Fruit fly (Drosophila melanogaster) whole organism, embryonic: ENCODE data around the gene LIMK1.

Experiments
- Abd-B ChIP-seq: fragments of 200-800 bp; sonication (Bioruptor generic); optimal IDR thresholded peaks from 2 replicates; lab custom pipeline; 2018; ENCODE audit warnings: missing biosample characterization, mild to moderate bottlenecking, missing genetic modification characterization, moderate library complexity
- B-H2 ChIP-seq: fragments of 200-800 bp; sonication (Bioruptor generic); optimal IDR thresholded peaks from 2 replicates; lab custom pipeline; 2018; ENCODE audit warnings: missing biosample characterization, mild to moderate bottlenecking, missing genetic modification characterization
- CG10462 ChIP-seq: fragments of 200-800 bp; sonication (Bioruptor generic); optimal IDR thresholded peaks from 2 replicates; lab custom pipeline; 2016; ENCODE audit warnings: missing biosample characterization, missing genetic modification characterization
- CG10654 ChIP-seq: fragments of 200-800 bp; sonication (Bioruptor generic); optimal IDR thresholded peaks from 2 replicates; lab custom pipeline; 2016; ENCODE audit warnings: missing biosample characterization, missing genetic modification characterization
- CG10959 ChIP-seq: fragments of 200-800 bp; sonication (Bioruptor generic); IDR thresholded peaks from 2 replicates; pipeline ENCODE4 v1.3.6; 2022; ENCODE audit warnings: missing biosample characterization, missing genetic modification characterization
- CG11247 ChIP-seq: fragments of 200-800 bp; sonication (Bioruptor generic); IDR thresholded peaks from 2 replicates; pipeline ENCODE4 v1.3.6; 2022; ENCODE audit warnings: missing biosample characterization, missing genetic modification characterization
- CG14860 ChIP-seq: fragments of 200-800 bp; sonication (Bioruptor generic); IDR thresholded peaks from 3 replicates; pipeline ENCODE4 v1.3.6; 2022; ENCODE audit warnings: missing biosample characterization, missing genetic modification characterization; ENCODE audit not compliant: partially characterized antibody
- CG15011 ChIP-seq: fragments of 200-800 bp; sonication (Bioruptor generic); optimal IDR thresholded peaks from 3 replicates; lab custom pipeline; 2018; ENCODE audit warnings: missing biosample characterization, mild to moderate bottlenecking, missing genetic modification characterization
- CG15073 ChIP-seq: fragments of 200-800 bp; sonication (Bioruptor generic); optimal IDR thresholded peaks from 2 replicates; lab custom pipeline; 2016; ENCODE audit warnings: missing biosample characterization, missing genetic modification characterization
- CG15514 ChIP-seq: fragments of 200-800 bp; sonication (Bioruptor generic); optimal IDR thresholded peaks from 3 replicates; lab custom pipeline; 2017; ENCODE audit warnings: missing biosample characterization, missing genetic modification characterization, mild to moderate bottlenecking, moderate library complexity, missing genetic modification reagents
- CG1603 ChIP-seq: fragments of 200-800 bp; sonication (Bioruptor generic); optimal IDR thresholded peaks from 2 replicates; lab custom pipeline; 2019; ENCODE audit warnings: missing biosample characterization, mild to moderate bottlenecking, missing genetic modification characterization, moderate library complexity
- CG18262 ChIP-seq: fragments of 200-800 bp; optimal IDR thresholded peaks from 3 replicates; lab custom pipeline; 2019; ENCODE audit warnings: missing biosample characterization, mild to moderate bottlenecking, missing genetic modification characterization, moderate library complexity
- CG2875 ChIP-seq: fragments of 200-800 bp; sonication (Bioruptor generic); optimal IDR thresholded peaks from 2 replicates; lab custom pipeline; 2017; ENCODE audit warnings: missing biosample characterization, mild to moderate bottlenecking, missing genetic modification characterization, missing genetic modification reagents
- CG31365 ChIP-seq: fragments of 200-800 bp; sonication (Bioruptor generic); optimal IDR thresholded peaks from 2 replicates; lab custom pipeline; 2018; ENCODE audit warnings: missing biosample characterization, mild to moderate bottlenecking, missing genetic modification characterization
- CG31388 ChIP-seq: fragments of 200-800 bp; sonication (Bioruptor generic); optimal IDR thresholded peaks from 2 replicates; lab custom pipeline; 2016; ENCODE audit warnings: missing biosample characterization, missing genetic modification characterization
- CG34224 ChIP-seq: fragments of 200-800 bp; sonication (Bioruptor generic); IDR thresholded peaks from 3 replicates; pipeline ENCODE4 v1.3.6; 2022; ENCODE audit warnings: missing biosample characterization, missing genetic modification characterization; ENCODE audit not compliant: partially characterized antibody
- CG3726 ChIP-seq: fragments of 200-800 bp; sonication (Bioruptor generic); IDR thresholded peaks from 3 replicates; pipeline ENCODE4, ENCODE4 v1.3.6; 2022; ENCODE audit warnings: missing biosample characterization, missing genetic modification characterization
- CG3995 ChIP-seq: fragments of 200-800 bp; sonication (Bioruptor generic); optimal IDR thresholded peaks from 3 replicates; lab custom pipeline; 2016; ENCODE audit warnings: missing biosample characterization, missing genetic modification characterization
- CG4404 ChIP-seq: fragments of 200-800 bp; sonication (Bioruptor generic); IDR thresholded peaks from 2 replicates; pipeline ENCODE4 v1.3.6; 2022; ENCODE audit warnings: missing biosample characterization, missing genetic modification characterization
- CG8290 ChIP-seq, 3 experiments: fragments of 200-800 bp; sonication (Bioruptor generic); optimal IDR thresholded peaks; 2 replicates each; lab custom pipeline; 2016 to 2019; ENCODE audit warnings: missing biosample characterization in 3 of 3, missing genetic modification characterization in 3 of 3, mild to moderate bottlenecking in 2 of 3, moderate library complexity in 1 of 3
- CTCF ChIP-seq: fragments of 200-800 bp; sonication (Bioruptor generic); optimal IDR thresholded peaks from 2 replicates; lab custom pipeline; 2017; ENCODE audit warnings: missing biosample characterization, mild to moderate bottlenecking, missing genetic modification characterization, moderate library complexity
- Doc3 ChIP-seq: fragments of 200-800 bp; sonication (Bioruptor generic); IDR thresholded peaks from 3 replicates; pipeline ENCODE4 v1.3.6; 2022; ENCODE audit warnings: missing biosample characterization, missing genetic modification characterization; ENCODE audit not compliant: partially characterized antibody
- ERR ChIP-seq: fragments of 200-800 bp; sonication (Bioruptor generic); optimal IDR thresholded peaks from 2 replicates; lab custom pipeline; 2016; ENCODE audit warnings: missing biosample characterization, missing genetic modification characterization
- Fer3 ChIP-seq: fragments of 200-800 bp; sonication (Bioruptor generic); optimal IDR thresholded peaks from 2 replicates; lab custom pipeline; 2018; ENCODE audit warnings: missing biosample characterization, mild to moderate bottlenecking, missing genetic modification characterization, moderate library complexity
- Hmx ChIP-seq: fragments of 200-800 bp; sonication (Bioruptor generic); optimal IDR thresholded peaks from 2 replicates; lab custom pipeline; 2016; ENCODE audit warnings: missing biosample characterization, missing genetic modification characterization
- Lim3 ChIP-seq: fragments of 200-800 bp; sonication (Bioruptor generic); IDR thresholded peaks from 2 replicates; pipeline ENCODE4 v1.3.6; 2022; ENCODE audit warnings: missing biosample characterization, missing genetic modification characterization
- Opbp ChIP-seq: fragments of 200-800 bp; sonication (Bioruptor generic); IDR thresholded peaks from 3 replicates; pipeline ENCODE4 v1.3.6; 2022; ENCODE audit warnings: missing biosample characterization, missing genetic modification characterization; ENCODE audit not compliant: partially characterized antibody
- Six4 ChIP-seq: fragments of 200-800 bp; sonication (Bioruptor generic); optimal IDR thresholded peaks from 2 replicates; lab custom pipeline; 2016; ENCODE audit warnings: missing biosample characterization, missing genetic modification characterization
- Sox102F ChIP-seq: fragments of 200-800 bp; sonication (Bioruptor generic); optimal IDR thresholded peaks from 2 replicates; lab custom pipeline; 2018; ENCODE audit warnings: missing biosample characterization, mild to moderate bottlenecking, missing genetic modification characterization, moderate library complexity
- Spps ChIP-seq: fragments of 200-800 bp; sonication (Bioruptor generic); optimal IDR thresholded peaks from 2 replicates; lab custom pipeline; 2018; ENCODE audit warnings: missing biosample characterization, mild to moderate bottlenecking, missing genetic modification characterization
- Tbp ChIP-seq: fragments of >200 bp; optimal IDR thresholded peaks from 2 replicates; lab custom pipeline; 2018; ENCODE audit warnings: missing biosample characterization, missing genetic modification characterization
- Trl ChIP-seq, 3 experiments: fragments of >200 bp in 2 of 3; fragments of 200-800 bp in 1 of 3; sonication (Bioruptor generic) in 1 of 3; optimal IDR thresholded peaks; 2 replicates in 1 of 3; 3 replicates in 2 of 3; lab custom pipeline; 2016 to 2017; ENCODE audit warnings: missing biosample characterization in 1 of 3, missing genetic modification characterization in 1 of 3
- bigmax ChIP-seq: fragments of 200-800 bp; sonication (Bioruptor generic); optimal IDR thresholded peaks from 2 replicates; lab custom pipeline; 2018; ENCODE audit warnings: missing biosample characterization, mild to moderate bottlenecking, missing genetic modification characterization
- chinmo ChIP-seq: fragments of 200-800 bp; sonication (Bioruptor generic); IDR thresholded peaks from 4 replicates; pipeline ENCODE4 v1.3.6; 2022; ENCODE audit warnings: missing biosample characterization, missing genetic modification characterization; ENCODE audit not compliant: partially characterized antibody
- crp ChIP-seq, 2 experiments: fragments of 200-800 bp; sonication (Bioruptor generic); optimal IDR thresholded peaks; 2 replicates in 1 of 2; 3 replicates in 1 of 2; lab custom pipeline; 2017; ENCODE audit warnings: missing biosample characterization in 2 of 2, missing genetic modification characterization in 2 of 2, mild to moderate bottlenecking in 1 of 2, moderate library complexity in 1 of 2
- dm ChIP-seq: fragments of 200-800 bp; sonication (Bioruptor generic); optimal IDR thresholded peaks from 3 replicates; lab custom pipeline; 2016; ENCODE audit warnings: missing biosample characterization, missing genetic modification characterization
- emc ChIP-seq: fragments of 200-800 bp; sonication (Bioruptor generic); optimal IDR thresholded peaks from 2 replicates; lab custom pipeline; 2016; ENCODE audit warnings: missing biosample characterization, missing genetic modification characterization
- eve ChIP-seq, 2 experiments: fragments of >200 bp; optimal IDR thresholded peaks; 2 replicates each; lab custom pipeline; 2017; ENCODE audit warnings: missing biosample characterization in 2 of 2, missing genetic modification characterization in 2 of 2
- inv ChIP-seq: fragments of 200-800 bp; sonication (Bioruptor generic); IDR thresholded peaks from 2 replicates; pipeline ENCODE4 v1.3.6; 2022; ENCODE audit warnings: missing biosample characterization, missing genetic modification characterization; ENCODE audit not compliant: partially characterized antibody
- jing ChIP-seq: fragments of 200-800 bp; sonication (Bioruptor generic); optimal IDR thresholded peaks from 2 replicates; lab custom pipeline; 2018; ENCODE audit warnings: missing biosample characterization, mild to moderate bottlenecking, missing genetic modification characterization
- oc ChIP-seq: fragments of 200-800 bp; sonication (Bioruptor generic); optimal IDR thresholded peaks from 2 replicates; lab custom pipeline; 2018; ENCODE audit warnings: missing biosample characterization, mild to moderate bottlenecking, missing genetic modification characterization, moderate library complexity
- pb ChIP-seq: fragments of 200-800 bp; sonication (Bioruptor generic); optimal IDR thresholded peaks from 3 replicates; lab custom pipeline; 2016; ENCODE audit warnings: missing biosample characterization, missing genetic modification characterization
- pfk ChIP-seq: fragments of 200-800 bp; sonication (Bioruptor generic); optimal IDR thresholded peaks from 2 replicates; lab custom pipeline; 2018; ENCODE audit warnings: missing biosample characterization, mild to moderate bottlenecking, missing genetic modification characterization, moderate library complexity
- pros ChIP-seq: fragments of 200-800 bp; sonication (Bioruptor generic); optimal IDR thresholded peaks from 3 replicates; lab custom pipeline; 2019; ENCODE audit warnings: missing biosample characterization, mild to moderate bottlenecking, missing genetic modification characterization, moderate library complexity
- sima ChIP-seq: fragments of 200-800 bp; sonication (Bioruptor generic); optimal IDR thresholded peaks from 2 replicates; lab custom pipeline; 2016; ENCODE audit warnings: missing biosample characterization, missing genetic modification characterization
- slbo ChIP-seq: fragments of 200-800 bp; sonication (Bioruptor generic); IDR thresholded peaks from 2 replicates; pipeline ENCODE4 v1.3.6; 2022; ENCODE audit warnings: missing biosample characterization, missing genetic modification characterization
- slou ChIP-seq: fragments of 200-800 bp; sonication (Bioruptor generic); optimal IDR thresholded peaks from 3 replicates; lab custom pipeline; 2016; ENCODE audit warnings: missing biosample characterization, missing genetic modification characterization

LIMK1 gene

DNA sequence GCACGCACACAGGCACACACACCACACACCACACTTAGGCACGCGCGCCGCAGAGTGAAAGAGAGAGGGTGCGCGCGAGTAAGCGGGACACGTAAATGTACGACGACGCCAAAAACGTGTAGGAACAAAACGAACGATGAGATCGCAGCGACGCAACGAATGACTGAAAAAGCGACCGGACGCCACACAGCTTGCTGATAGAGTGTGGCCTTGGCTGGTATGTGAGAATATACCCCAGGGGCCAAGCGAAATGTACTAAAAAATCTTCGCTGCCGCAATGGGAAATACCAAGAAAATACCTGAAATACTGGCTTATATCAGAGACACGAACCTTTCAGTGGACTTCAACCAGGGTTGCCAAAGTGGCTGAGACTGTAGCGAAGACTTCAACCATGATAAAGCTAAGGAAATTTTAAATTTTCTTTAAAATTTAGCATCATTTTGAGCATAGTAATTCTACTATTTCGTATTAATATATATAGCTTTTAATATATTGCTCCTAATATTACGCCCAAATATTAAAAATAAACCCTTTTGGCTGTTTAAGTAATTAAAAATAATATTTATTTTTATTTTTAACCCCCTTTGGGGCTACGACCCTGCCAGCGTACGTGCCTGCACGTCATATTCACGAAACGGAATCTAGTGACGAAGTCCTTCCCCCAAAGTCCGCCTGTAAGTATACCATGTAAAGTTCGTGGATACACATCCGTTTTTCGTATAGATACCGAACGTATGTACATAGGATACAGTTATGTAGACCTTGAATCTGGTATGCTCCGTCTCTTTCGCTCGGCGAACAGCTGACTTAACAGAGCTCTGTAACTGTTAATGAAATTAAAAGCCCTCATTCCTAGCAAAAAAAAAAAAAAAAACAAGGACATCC lies 8.8 kb downstream of the LIMK1 start, which contains the start of gene Pits (continued):
- peak in 1 of 2 experiments; percentile 42 for TF ChIP-seq Trl (optimal IDR thresholded peaks at IDR 0.05; lab: Kevin White, UChicago)
- peak; percentile 59 for TF ChIP-seq Trl (GFP tag; optimal IDR thresholded peaks at IDR 0.05; lab: Kevin White, UChicago)
- peak; percentile 37 for TF ChIP-seq slou
- TF ChIP-seq CG15514: peak; percentile 79
- TF ChIP-seq CG31388 (GFP tag; lab: Kevin White, UChicago): no peak
- TF ChIP-seq Lim3 (GFP tag; lab: Robert Waterston, UW): no peak
- peak; percentile 50; the same call in 1 of the 3 replicates for TF ChIP-seq CG34224 (GFP tag; lab: Robert Waterston, UW)
- TF ChIP-seq jing (GFP tag; lab: Kevin White, UChicago): no peak
- TF ChIP-seq CG18262 (tag; lab: Kevin White, UChicago): peak; percentile 35
- TF ChIP-seq CG3726 (GFP tag; lab: Robert Waterston, UW): no peak
- TF ChIP-seq CG15011 (GFP tag; lab: Kevin White, UChicago): no peak
- peak; percentile 57; the same call in 1 of the 2 replicates for TF ChIP-seq CG4404
- peak; percentile 55 for TF ChIP-seq CG8290 (GFP tag; optimal IDR thresholded peaks at IDR 0.05; lab: Kevin White, UChicago)
- peak in 1 of 2 experiments; percentile 84 for TF ChIP-seq CG8290 (tag; optimal IDR thresholded peaks at IDR 0.05; lab: Kevin White, UChicago)
- TF ChIP-seq CG1603 (tag; lab: Kevin White, UChicago): peak; percentile 78
- TF ChIP-seq CG2875 (GFP tag; lab: Kevin White, UChicago): no peak
- no peak for TF ChIP-seq Six4
- peak; percentile 65 for TF ChIP-seq slbo
- no peak for TF ChIP-seq CG15073 (GFP tag; lab: Kevin White, UChicago)
- peak; percentile 27 for TF ChIP-seq Abd-B (GFP tag; lab: Kevin White, UChicago)
- TF ChIP-seq eve (GFP tag; optimal IDR thresholded peaks at IDR 0.05; lab: Kevin White, UChicago): no peak
- peak in 1 of 2 experiments; percentile 68 for TF ChIP-seq crp (GFP tag; optimal IDR thresholded peaks at IDR 0.05; lab: Kevin White, UChicago)
- TF ChIP-seq CG11247 (GFP tag; lab: Robert Waterston, UW): no peak
- TF ChIP-seq emc (GFP tag; lab: Kevin White, UChicago): no peak
- peak; percentile 52 for TF ChIP-seq bigmax
- TF ChIP-seq CTCF (GFP tag; lab: Kevin White, UChicago): peak; percentile 65
- peak; percentile 25 for TF ChIP-seq Fer3 (tag; lab: Kevin White, UChicago)
- peak; percentile 86 for TF ChIP-seq dm (GFP tag; lab: Kevin White, UChicago)
- peak; percentile 15 for TF ChIP-seq Sox102F
- TF ChIP-seq sima (GFP tag; lab: Kevin White, UChicago): no peak
- no peak for TF ChIP-seq Doc3 (GFP tag; lab: Robert Waterston, UW)
- peak; percentile 25; the same call in 1 of the 2 replicates for TF ChIP-seq inv (GFP tag; lab: Robert Waterston, UW)
- TF ChIP-seq Hmx (GFP tag; lab: Kevin White, UChicago): no peak
- peak; percentile 53; the same call in 2 of the 3 replicates for TF ChIP-seq Opbp (GFP tag; lab: Robert Waterston, UW)
- TF ChIP-seq CG3995 (GFP tag; lab: Kevin White, UChicago): no peak
- no peak for TF ChIP-seq Tbp (GFP tag; lab: Kevin White, UChicago)
- no peak for TF ChIP-seq CG10462
- peak; percentile 99 for TF ChIP-seq chinmo (GFP tag; lab: Robert Waterston, UW)
- peak; percentile 82 for TF ChIP-seq pfk (GFP tag; lab: Kevin White, UChicago)
- peak; percentile 30 for TF ChIP-seq pb (GFP tag; lab: Kevin White, UChicago)
- TF ChIP-seq Spps (tag; lab: Kevin White, UChicago): peak; percentile 14
- no peak for TF ChIP-seq CG10959
- peak; percentile 95 for TF ChIP-seq pros
- peak; percentile 61 for TF ChIP-seq ERR (GFP tag; lab: Kevin White, UChicago)
- peak; percentile 50 for TF ChIP-seq B-H2 (GFP tag; lab: Kevin White, UChicago)
- peak; percentile 4 for TF ChIP-seq CG10654
- peak; percentile 31 for TF ChIP-seq CG31365 (tag; lab: Kevin White, UChicago)
- TF ChIP-seq CG14860: no peak; the same call in 2 of the 3 replicates
- no peak for TF ChIP-seq oc
